Fruit fly (Drosophila melanogaster): ENCODE results near the gene Flad2.
A peak's percentile ranks its signal among the peaks of the same experiment; 100 is the strongest.

The Flad2 gene

DNA sequence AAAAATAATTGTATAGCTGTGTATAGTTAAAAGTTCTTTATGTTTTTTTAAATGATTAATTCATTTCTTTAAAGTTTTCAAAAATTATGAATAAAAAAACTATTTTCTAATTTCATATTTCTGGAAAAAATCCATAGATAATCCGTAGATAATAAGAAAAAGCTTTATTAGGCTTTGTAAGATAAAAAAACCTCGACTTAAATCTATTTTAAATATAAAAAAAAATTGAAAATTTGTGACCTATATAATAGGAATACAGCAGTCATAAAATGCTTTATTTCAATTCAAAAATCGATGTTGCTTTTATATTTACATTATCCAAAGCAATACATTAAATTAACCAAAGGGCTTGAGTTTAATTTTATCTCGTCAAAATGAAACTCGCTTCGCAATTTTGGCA, at the start of gene Flad2:
Gene Flad2 (plus strand): TSS at position 301 of the 400 bp plus-strand sequence.
- TF ChIP-seq EcR (GFP tag; optimal IDR thresholded peaks at IDR 0.05) (no peak), Dll (optimal IDR thresholded peaks at IDR 0.05) (no peak), CG8478 (optimal IDR thresholded peaks at IDR 0.05) (no peak), pan (optimal IDR thresholded peaks at IDR 0.05) (no peak), usp (GFP tag; optimal IDR thresholded peaks at IDR 0.05) (no peak), psq (optimal IDR thresholded peaks at IDR 0.05) (no peak)

DNA sequence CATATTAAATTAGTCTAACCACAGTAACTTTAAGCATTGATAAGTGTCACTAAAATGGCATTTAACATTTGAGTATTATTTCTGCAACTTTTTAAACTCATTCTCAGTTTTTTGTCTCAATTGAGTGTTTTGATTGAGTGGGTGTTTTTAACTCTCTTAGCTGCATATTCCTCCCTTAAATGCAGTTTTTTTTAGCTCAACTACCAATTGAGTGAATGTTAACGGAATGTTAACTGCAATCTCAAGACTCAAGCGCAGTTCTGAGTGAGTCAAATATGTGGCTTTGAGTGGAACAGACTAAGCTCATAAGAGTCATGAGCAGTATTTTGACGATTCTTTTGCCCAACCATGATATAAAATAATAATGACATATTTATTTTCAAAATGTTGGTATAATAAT, 49.4 kb upstream of the Flad2 start:
- no peak for TF ChIP-seq EcR (GFP tag; optimal IDR thresholded peaks at IDR 0.05)

DNA sequence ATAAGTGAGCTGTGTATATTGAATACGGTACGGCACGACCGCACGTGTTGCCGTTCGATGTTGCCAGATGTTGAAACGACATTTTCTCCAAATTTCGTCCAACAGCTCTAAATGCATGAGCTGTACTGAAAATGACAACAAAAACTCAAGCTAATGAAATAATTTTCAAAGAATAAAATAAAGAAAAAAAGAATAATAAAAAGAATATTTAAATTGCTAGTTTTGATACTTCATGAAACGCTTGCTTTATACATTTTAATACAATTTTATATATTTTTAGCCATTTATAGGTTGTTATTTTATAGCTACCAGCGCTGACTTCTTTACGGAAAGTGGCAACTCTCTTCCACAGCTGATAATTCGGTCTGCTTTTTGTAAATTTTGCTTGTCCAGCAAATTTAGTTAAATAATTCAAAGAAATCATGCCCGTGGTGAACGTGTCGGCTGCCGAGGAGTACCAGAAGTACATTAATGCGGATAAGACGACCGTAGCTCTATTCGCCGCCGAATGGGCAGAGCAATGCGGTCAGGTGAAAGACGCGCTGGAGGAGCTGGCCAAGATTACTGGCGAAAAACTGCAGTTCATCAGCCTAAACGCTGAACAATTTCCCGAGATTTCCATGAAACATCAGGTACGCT, 46.1 kb upstream of the Flad2 start, which contains the start of the genes Nnp-1 and Grx3:
Gene Nnp-1 (minus strand): TSS at position 81 of the 639 bp plus-strand sequence.
Gene Grx3 (plus strand): TSS at position 339 of the 639 bp plus-strand sequence.
- TF ChIP-seq EcR (GFP tag; optimal IDR thresholded peaks at IDR 0.05) (no peak), pan (optimal IDR thresholded peaks at IDR 0.05) (no peak), Dll (optimal IDR thresholded peaks at IDR 0.05) (no peak), psq (optimal IDR thresholded peaks at IDR 0.05) (no peak), usp (GFP tag; optimal IDR thresholded peaks at IDR 0.05) (no peak), CG8478 (optimal IDR thresholded peaks at IDR 0.05) (no peak)

- TF ChIP-seq CG8478 (optimal IDR thresholded peaks at IDR 0.05), result no peak
- no peak for TF ChIP-seq psq (optimal IDR thresholded peaks at IDR 0.05)
- no peak for TF ChIP-seq usp (GFP tag; optimal IDR thresholded peaks at IDR 0.05)
These were observed 44.9 kb upstream of the Flad2 start, which contains the start of gene Tap42 for dm6 chr2L:13367378-13367777. Gene Tap42 (plus strand): TSS chr2L:13367617.

DNA sequence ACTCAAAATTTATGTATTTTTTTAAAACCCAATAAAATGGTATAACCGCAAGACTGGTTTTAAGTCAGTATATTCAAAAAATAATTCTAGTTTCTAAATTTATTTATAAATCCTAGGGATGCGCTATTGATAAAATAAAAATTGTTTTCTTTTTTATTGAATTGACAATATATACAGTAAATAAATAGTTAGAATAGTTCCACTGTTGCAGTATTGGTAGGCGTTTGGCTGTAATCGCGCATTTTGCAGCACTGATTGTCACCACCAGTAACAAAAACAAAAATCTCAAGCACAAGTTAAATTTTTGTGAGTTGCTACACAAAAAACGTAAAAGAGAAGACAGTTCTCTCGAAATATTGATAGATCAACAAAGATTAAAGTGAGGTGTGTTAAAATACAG, 43.4 kb upstream of the Flad2 start, which contains the start of gene CG31855:
Gene CG31855 (plus strand): TSS at position 265 of the 400 bp plus-strand sequence.
- no peak for TF ChIP-seq usp (GFP tag; optimal IDR thresholded peaks at IDR 0.05)

dm6 chr2L:13370762-13371161, 41.6 kb upstream of the Flad2 start, which contains the start of gene ND-B22:
Gene ND-B22 (minus strand): TSS chr2L:13371110.
- no peak for TF ChIP-seq pan (optimal IDR thresholded peaks at IDR 0.05)
- TF ChIP-seq Dll (optimal IDR thresholded peaks at IDR 0.05), result no peak
- TF ChIP-seq CG8478 (optimal IDR thresholded peaks at IDR 0.05), result no peak
- TF ChIP-seq psq (optimal IDR thresholded peaks at IDR 0.05), result no peak
- TF ChIP-seq usp (GFP tag; optimal IDR thresholded peaks at IDR 0.05), result no peak
- TF ChIP-seq EcR (GFP tag; optimal IDR thresholded peaks at IDR 0.05), result no peak

- TF ChIP-seq Dll (optimal IDR thresholded peaks at IDR 0.05) (no peak), usp (GFP tag; optimal IDR thresholded peaks at IDR 0.05) (no peak), CG8478 (optimal IDR thresholded peaks at IDR 0.05) (no peak), EcR (GFP tag; optimal IDR thresholded peaks at IDR 0.05) (no peak), pan (optimal IDR thresholded peaks at IDR 0.05) (no peak), psq (optimal IDR thresholded peaks at IDR 0.05) (no peak)
These were observed 38.7 kb upstream of the Flad2 start, which contains the start of the genes Bdp1 and CG6565 for dm6 chr2L:13373435-13374242. Gene Bdp1 (minus strand): TSS chr2L:13373890. Gene CG6565 (plus strand): TSS chr2L:13374019.

DNA sequence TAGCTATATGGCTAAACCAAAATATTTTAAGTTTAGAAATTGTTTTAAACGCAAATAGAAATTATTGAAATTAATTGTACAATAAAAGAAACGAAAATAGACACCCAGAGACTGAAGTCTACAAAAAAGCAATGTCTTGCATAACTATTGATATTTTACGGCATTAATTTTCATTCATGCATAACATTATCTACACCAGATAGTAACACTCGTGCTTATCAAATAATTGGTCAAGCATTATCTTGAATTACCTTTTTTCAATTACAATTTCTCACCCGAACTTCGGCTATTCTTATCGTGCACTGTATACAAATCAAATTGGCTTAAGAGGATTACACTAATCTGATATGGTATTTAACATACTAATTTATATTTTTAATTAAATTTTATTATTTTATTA, 36.2 kb upstream of the Flad2 start:
- TF ChIP-seq psq (optimal IDR thresholded peaks at IDR 0.05) (no peak), Dll (optimal IDR thresholded peaks at IDR 0.05) (no peak), CG8478 (optimal IDR thresholded peaks at IDR 0.05) (no peak), EcR (GFP tag; optimal IDR thresholded peaks at IDR 0.05) (no peak), usp (GFP tag; optimal IDR thresholded peaks at IDR 0.05) (no peak), pan (optimal IDR thresholded peaks at IDR 0.05) (no peak)

- TF ChIP-seq pan (optimal IDR thresholded peaks at IDR 0.05) (peak; percentile 83), Dll (optimal IDR thresholded peaks at IDR 0.05) (no peak)
These were observed 33.8 kb upstream of the Flad2 start, which contains the start of the genes CG9302 and beta'COP for dm6 chr2L:13378488-13378964. Gene CG9302 (minus strand): TSS chr2L:13378538. Gene beta'COP (plus strand): TSS chr2L:13378902.

DNA sequence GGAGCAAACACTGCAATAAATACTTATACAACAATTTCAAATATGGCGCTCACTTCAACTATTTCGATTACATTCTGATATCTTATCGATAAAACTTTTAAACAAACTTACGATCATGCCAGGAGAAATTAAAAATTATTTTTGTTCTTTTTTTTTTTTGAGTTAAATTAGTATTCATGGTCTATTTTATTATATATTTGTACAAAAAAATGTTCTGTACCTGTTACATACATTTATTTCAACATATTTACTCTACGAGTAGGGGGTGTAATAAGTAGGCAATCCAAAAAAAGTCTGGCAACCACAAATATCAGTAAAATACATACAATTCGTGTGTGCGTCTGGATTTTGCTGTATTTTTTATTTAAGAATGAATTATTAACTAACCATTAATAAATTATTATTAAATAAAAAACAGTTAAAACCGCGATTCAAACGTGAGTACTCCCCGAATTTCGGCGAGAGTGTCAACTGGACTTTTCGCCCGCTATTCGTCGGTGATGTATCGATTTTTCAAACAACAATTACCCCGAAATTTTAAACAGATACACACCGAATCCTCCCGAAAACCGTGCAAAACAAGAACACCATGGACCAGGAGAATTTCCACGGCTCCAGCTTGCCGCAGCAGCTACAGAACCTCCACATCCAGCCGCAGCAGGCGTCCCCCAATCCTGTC, 29.8 kb upstream of the Flad2 start, which contains the start of gene loqs:
Gene loqs (plus strand): TSS at position 302 of the 679 bp plus-strand sequence.
- no peak for TF ChIP-seq pan (optimal IDR thresholded peaks at IDR 0.05)
- TF ChIP-seq usp (GFP tag; optimal IDR thresholded peaks at IDR 0.05), result no peak
- no peak for TF ChIP-seq EcR (GFP tag; optimal IDR thresholded peaks at IDR 0.05)
- TF ChIP-seq Dll (optimal IDR thresholded peaks at IDR 0.05), result no peak
- no peak for TF ChIP-seq psq (optimal IDR thresholded peaks at IDR 0.05)
- no peak for TF ChIP-seq CG8478 (optimal IDR thresholded peaks at IDR 0.05)

DNA sequence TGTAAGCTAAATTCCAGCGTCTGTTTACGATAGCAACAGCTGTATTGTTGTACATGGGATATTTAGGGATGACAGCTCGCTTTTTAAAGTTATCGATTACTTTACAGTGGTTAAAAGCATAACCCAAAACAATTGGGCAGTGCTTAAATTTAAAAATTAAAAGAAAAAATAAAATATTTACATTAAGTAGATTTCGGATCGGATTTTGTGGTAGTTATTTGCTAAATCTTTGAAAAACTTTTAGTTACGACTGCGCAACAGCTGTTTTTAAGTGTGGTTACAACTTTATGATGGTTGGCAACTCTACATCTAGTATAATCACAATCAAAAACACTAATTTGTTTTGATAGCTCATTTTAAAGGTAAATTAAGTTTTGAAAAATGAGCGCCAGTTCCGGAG, 25.1 kb upstream of the Flad2 start, which contains the start of the genes Ing5 and CG7099:
Gene Ing5 (minus strand): TSS at position 58 of the 400 bp plus-strand sequence.
Gene CG7099 (plus strand): TSS at position 317 of the 400 bp plus-strand sequence.
- no peak for TF ChIP-seq pan (optimal IDR thresholded peaks at IDR 0.05)
- TF ChIP-seq EcR (GFP tag; optimal IDR thresholded peaks at IDR 0.05), result no peak
- no peak for TF ChIP-seq psq (optimal IDR thresholded peaks at IDR 0.05)
- TF ChIP-seq usp (GFP tag; optimal IDR thresholded peaks at IDR 0.05), result no peak
- no peak for TF ChIP-seq CG8478 (optimal IDR thresholded peaks at IDR 0.05)
- no peak for TF ChIP-seq Dll (optimal IDR thresholded peaks at IDR 0.05)

DNA sequence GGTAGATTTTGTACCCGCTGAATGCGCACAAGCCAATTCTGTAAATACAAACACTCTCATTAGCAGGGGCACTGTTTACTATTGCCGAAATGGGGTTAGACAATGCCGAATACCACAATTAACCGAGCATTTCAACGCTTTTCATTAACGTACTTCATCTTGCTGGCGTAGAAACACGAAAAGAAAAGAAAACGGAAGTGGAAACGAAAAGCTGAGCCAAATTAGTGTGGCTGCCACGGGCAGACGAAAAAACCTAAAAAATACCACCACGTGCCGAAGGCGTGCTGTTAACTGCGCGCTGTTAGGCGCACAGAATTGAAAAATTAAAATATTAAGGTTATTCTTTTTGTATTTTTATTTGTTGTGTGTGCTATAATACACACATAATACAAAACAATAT, 17.4 kb upstream of the Flad2 start, which contains the start of gene RpL24:
Gene RpL24 (minus strand): TSS at position 229 of the 400 bp plus-strand sequence.
- no peak for TF ChIP-seq usp (GFP tag; optimal IDR thresholded peaks at IDR 0.05)
- no peak for TF ChIP-seq CG8478 (optimal IDR thresholded peaks at IDR 0.05)
- no peak for TF ChIP-seq EcR (GFP tag; optimal IDR thresholded peaks at IDR 0.05)
